Worm (Caenorhabditis elegans) whole organism, L4/young adult: ENCODE measurements around the gene lge-1.

Experiments
- W03F9.2 ChIP-seq: fragments of 150-350 bp; optimal IDR thresholded peaks from 2 replicates; lab custom pipeline; 2014; ENCODE audit warnings: missing biosample characterization, missing genetic modification characterization
- dao-5 ChIP-seq: sonication (generic microtip); optimal IDR thresholded peaks from 2 replicates; lab custom pipeline; 2016; ENCODE audit warnings: missing genotype, missing genetic modification characterization, moderate library complexity, missing compliant biosample characterization
- him-1 ChIP-seq: sonication (generic microtip); optimal IDR thresholded peaks from 2 replicates; lab custom pipeline; 2016; ENCODE audit warnings: missing genotype, missing genetic modification reagents, missing genetic modification characterization, missing compliant biosample characterization

lge-1 gene

DNA sequence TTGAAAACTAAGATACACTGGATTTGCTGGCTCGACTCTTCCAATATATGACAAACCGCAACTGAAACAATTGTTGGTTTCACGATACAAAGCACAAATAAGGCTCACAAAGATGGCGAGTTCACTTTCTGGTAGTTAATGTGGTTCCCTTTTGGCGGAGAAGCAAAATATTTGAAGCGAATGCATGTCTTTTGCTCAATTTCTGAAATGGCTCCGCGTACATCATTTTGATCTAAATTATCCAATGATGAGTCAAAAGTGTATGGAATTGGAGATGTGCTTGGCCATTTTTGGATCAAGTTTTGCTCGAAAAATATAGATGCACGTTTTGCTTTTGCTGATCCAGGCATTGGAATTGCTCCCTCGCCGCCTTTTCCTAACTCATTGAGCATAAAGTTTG is 4.6 kb upstream of the lge-1 start:
- TF ChIP-seq him-1: no peak
- TF ChIP-seq W03F9.2 (tag; lab: Kevin White, UChicago): no peak
- TF ChIP-seq dao-5 (tag; lab: Kevin White, UChicago): no peak

DNA sequence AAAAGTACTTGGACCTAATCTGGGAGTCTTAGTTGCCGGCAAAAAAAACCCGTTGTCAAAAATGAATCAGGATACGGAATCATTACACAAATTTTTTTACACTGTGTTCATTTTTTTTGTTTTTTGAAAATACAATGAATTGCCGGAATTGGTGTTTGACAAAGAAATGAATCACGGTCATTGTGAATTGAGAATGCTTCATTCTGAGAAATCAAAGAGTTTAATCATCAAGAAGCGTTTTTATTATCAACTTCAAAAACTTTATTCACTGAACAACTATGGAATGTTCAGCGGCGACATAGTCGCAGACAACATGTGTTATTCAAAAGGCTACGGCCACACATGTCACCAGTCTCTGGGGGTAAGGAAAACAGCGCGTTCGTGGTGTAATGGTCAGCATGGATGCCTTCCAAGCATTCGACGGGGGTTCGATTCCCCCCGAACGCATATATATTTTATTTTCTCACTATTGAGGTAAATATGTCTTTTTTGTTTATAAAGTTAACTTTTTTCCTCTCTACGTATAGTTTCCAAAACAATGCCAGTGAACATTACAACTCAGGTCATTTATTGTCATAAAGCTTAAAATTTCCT is 2.8 kb upstream of the lge-1 start, which contains the start of gene nas-10:
nas-10 (minus strand) TSS at position 51 of the 594 bp plus-strand sequence.
- no peak for TF ChIP-seq W03F9.2 (tag; lab: Kevin White, UChicago)
- TF ChIP-seq dao-5 (tag; lab: Kevin White, UChicago): peak; percentile 72
- TF ChIP-seq him-1: peak; percentile 81

DNA sequence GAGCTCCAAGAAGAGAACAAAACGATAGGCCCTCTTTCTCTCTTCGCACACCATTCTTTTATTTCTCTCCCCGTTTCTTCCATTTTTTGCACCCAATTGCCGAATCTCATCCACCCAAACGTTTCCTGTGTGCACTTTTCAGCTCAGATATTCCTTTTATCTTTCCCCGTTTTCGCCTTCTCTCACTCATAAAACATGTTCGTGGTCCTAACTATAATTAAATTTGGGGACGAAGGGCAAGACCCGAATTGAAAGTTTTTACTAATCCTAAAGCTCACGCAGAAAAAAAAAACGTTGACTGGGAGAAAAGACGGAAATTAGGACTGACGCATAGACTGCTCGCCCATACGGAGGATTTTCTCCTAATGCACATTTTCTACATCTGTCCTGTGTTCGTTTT is 843 bp upstream of the lge-1 start:
- TF ChIP-seq him-1 (no peak), dao-5 (tag; lab: Kevin White, UChicago) (no peak), W03F9.2 (tag; lab: Kevin White, UChicago) (no peak)

DNA sequence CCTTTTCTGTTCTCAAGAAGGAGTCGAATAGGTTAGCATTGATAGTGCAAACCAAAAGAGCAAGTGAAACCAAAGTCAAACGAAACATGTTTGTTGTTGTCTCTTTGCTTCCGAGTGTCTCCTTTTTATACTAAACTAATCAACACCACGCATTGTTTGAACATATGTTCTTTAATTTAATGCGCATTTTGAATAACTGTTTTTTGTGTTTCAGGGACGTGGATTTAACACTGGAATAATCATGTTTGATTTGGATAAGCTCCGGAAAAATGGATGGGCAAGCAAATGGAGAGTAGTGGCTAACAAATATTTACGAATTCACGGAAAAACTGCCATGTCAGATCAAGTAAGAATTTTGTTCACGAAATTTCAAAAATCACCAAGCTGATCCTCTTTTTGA is 1.3 kb downstream of the lge-1 start, which contains the start of gene K09C8.9:
K09C8.9 (minus strand) TSS at position 101 of the 400 bp plus-strand sequence.
- TF ChIP-seq him-1 (no peak), dao-5 (tag; lab: Kevin White, UChicago) (no peak), W03F9.2 (tag; lab: Kevin White, UChicago) (no peak)

DNA sequence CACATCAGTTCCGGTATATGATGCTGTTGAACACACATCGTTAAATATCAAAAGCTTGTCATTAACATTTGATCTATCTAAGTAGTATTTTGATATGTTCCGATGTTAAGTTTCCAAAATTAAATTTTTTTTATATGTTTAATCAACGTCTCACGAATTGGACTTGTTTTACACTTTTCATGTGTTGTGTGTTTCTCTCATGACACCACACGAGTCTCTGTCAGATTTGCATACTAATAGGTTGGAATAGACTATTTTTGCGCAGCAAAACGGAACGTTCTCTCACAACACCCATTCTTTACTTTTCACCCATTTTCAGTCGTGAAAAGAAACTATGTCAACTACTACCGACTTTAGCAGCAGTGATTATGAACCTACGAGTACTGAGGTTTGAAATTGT is 4.3 kb downstream of the lge-1 start, which contains the start of gene K09C8.8:
K09C8.8 (plus strand) TSS at position 301 of the 400 bp plus-strand sequence.
- TF ChIP-seq dao-5 (tag; lab: Kevin White, UChicago) (no peak), W03F9.2 (tag; lab: Kevin White, UChicago) (no peak), him-1 (no peak)

DNA sequence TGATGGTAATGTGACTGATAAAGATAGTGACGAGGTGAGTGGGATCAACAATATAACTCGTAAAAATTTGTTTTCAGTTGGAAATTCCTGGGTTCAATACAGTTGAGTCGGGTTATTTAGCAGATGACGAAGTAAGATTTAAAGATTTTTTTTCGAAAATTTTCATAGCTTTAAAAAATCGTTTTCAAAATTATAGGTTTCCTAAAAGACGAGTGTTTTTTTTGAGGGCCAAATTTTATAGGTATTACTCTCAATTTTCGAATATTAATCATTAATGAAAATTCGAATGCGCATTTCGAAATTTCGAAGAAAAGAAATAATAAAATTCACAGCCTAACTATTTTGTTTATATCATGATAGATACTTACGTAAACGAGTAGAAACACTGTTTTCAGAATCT is 4.8 kb downstream of the lge-1 start:
- TF ChIP-seq dao-5 (tag; lab: Kevin White, UChicago) (no peak), W03F9.2 (tag; lab: Kevin White, UChicago) (no peak), him-1 (no peak)

DNA sequence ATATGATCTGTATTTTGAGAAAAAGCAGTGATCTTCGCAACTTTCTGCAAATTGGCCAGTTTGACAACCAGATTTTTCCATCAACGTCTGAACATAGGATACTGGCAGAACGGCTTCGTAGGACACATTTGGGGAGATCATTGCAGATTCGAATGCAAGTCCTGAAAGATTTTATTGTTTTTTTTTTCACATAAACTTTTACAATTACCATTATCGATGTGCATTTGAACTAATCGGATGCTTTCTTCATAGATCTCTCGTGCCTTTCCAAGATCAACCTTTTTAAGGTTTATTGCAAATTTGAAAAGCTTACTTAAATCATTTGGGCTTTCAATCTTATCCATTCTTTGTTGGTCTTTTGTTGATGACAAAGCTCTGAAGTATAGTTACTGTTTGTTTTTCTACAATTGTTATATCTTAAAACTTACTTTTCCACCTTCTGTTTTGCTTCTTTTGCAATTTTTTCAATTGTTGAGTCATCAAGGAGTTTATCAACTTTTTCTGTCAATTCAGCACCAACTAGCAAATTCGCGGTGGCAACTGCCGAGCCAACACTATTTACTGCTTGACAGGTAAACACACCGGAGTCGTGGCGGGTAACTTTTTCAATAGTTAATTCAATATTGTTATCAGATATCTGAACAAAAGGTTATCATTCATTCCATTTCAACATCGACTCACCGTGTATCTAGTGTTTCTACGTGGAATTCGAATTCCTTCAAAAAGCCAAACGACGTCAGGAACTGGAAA is 10.3 kb downstream of the lge-1 start:
- TF ChIP-seq him-1 (no peak), W03F9.2 (tag; lab: Kevin White, UChicago) (no peak), dao-5 (tag; lab: Kevin White, UChicago) (no peak)

DNA sequence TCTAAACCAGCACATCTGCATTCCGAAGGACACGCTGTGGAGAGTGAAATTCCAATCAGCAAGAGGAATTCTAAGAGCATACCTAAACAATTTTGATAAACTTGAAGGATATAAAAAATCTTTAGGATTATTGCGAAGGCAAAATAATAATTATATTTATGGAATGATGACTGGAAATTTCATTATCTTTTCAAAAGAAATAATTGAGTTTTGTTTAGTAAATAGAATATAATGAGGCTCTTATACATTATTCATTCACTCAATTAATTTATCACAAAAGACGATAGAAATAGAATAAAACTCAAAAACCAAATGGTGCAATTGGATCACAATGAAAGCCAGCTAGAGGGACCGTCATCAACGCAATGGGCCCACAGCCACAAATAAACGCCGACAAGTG is 12.8 kb downstream of the lge-1 start, which contains the start of gene pxn-2:
pxn-2 (minus strand) TSS at position 101 of the 400 bp plus-strand sequence.
- TF ChIP-seq him-1: no peak
- TF ChIP-seq W03F9.2 (tag; lab: Kevin White, UChicago): no peak

DNA sequence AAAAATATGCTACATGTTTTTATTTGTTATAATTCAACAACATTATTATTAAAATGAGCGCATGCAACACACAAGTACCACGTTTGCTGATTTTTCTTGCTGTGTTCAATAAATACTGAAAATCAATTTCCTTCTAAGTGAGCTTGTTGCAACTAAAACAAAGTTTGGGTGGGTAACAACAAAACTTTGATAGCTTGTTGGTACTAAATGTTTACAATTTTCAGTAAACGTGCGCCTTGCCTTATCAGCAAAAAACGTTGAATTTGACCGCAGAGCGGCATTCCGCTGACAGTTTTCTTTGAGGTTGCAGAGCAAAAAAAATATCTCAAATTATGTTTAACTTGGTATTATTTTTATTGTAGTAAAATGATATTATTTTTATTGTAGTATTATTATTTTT is 15.0 kb downstream of the lge-1 start:
- TF ChIP-seq him-1 (no peak), W03F9.2 (tag; lab: Kevin White, UChicago) (no peak), dao-5 (tag; lab: Kevin White, UChicago) (no peak)

DNA sequence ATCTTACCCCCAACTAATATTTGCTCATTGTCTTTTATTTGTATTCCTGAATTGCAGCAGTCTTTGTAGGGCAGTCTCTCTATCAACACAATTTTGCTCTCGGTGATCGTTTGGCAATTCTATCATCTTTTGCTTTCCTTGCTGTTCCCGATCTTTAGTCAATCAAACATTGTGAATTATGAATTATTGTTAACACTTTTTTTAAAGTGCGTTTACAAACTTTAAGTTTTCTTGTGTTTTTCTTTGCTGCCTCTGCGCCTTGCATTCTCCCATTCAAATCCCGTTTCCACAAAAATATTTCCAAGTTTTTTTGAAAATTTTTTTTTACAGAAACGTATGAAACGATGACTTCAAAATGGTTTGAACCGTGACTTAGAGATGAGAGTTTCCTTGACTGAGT is 15.7 kb downstream of the lge-1 start, which contains the start of gene ver-4:
ver-4 (plus strand) TSS at position 301 of the 400 bp plus-strand sequence.
- TF ChIP-seq W03F9.2 (tag; lab: Kevin White, UChicago) (no peak), dao-5 (tag; lab: Kevin White, UChicago) (no peak), him-1 (no peak)

DNA sequence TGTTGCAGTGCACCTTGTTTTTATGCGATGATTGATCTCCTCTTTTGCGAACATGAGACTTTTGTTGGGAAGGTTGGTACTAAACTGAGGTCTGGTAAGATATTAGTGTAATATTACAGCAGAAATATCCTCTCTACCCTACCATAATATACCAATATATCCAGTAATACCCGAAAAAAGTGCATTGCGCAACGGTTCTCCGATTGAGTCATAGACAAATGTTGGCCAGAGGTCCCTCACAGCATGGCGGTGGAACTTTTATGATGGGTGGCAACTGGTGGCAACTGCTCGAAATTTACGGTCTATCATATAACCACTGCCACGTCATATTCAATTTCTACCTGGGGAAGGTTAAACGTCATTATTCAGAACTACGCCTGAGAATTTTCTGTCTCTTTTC is 22.9 kb downstream of the lge-1 start:
- TF ChIP-seq him-1: no peak
- no peak for TF ChIP-seq dao-5 (tag; lab: Kevin White, UChicago)

DNA sequence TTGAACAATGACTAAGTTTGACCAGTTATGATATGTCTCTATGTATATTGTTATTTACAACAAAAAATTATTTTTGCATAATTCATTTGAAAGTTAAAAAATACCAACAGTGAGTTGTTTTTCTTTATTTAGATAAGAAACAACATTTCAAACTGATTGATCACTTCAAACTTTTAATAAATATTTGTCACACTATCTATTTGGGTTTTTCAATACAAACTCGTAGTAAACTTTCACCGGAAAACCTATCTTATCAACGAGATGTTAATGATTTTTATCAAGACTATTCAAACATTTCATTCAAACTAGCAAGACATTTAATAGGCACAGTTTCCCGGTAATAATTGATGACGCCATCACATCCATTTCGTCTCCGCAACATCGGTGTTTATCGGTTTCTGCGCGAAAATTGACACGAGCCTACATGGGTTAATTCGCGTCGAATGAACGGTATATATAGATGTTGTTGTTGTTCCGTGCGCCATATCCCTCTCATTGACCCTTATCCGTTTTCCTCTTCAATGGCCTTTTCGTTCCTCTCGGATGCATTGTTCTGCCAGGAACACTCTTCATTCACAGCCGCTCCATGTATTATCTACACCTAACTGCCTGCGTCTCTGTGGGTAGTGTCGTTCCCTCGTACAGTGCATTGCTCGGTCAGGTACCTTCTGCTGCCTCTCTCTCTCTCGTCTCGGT is 24.0 kb downstream of the lge-1 start:
- TF ChIP-seq dao-5 (tag; lab: Kevin White, UChicago): no peak
- no peak for TF ChIP-seq him-1
- TF ChIP-seq W03F9.2 (tag; lab: Kevin White, UChicago): no peak

DNA sequence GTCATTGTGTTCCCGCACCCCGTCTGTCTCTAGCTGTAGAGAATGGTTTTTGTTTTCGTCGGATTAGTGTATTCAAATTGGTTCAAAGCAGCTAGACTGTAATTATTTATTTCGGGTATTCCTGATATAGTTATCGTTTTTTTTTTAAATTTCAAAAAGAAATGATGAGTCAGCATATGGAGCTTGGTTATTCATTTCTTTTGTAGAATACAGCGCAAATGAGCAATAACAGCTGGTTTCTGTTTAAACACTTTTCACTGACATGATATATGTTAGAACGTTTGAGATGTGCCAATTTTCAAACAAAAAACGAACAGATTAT is 24.5 kb downstream of the lge-1 start:
- TF ChIP-seq dao-5 (tag; lab: Kevin White, UChicago) (no peak), W03F9.2 (tag; lab: Kevin White, UChicago) (no peak), him-1 (no peak)
